Fruit fly (Drosophila melanogaster): ENCODE results near the gene S.

S gene

dm6 chr2L:1066330-1066729 is 11.3 kb downstream of the S start:
- TF ChIP-seq CG42726 (GFP tag; IDR thresholded peaks at IDR 0.05; ENCODE audit: partially characterized antibody): no peak
- TF ChIP-seq lov (optimal IDR thresholded peaks at IDR 0.05): no peak
- TF ChIP-seq lov (GFP tag; IDR thresholded peaks at IDR 0.05): no peak
- peak; percentile 45 for TF ChIP-seq D (optimal IDR thresholded peaks at IDR 0.05)
- TF ChIP-seq D (GFP tag; optimal IDR thresholded peaks at IDR 0.05): no peak
- no peak for TF ChIP-seq CG4282 (GFP tag; optimal IDR thresholded peaks at IDR 0.05)
- TF ChIP-seq tll (GFP tag; optimal IDR thresholded peaks at IDR 0.05): peak in 1 of 2 experiments; percentile 75
- TF ChIP-seq CG43689 (GFP tag; IDR thresholded peaks at IDR 0.05): no peak
- TF ChIP-seq CG17802 (tag; optimal IDR thresholded peaks at IDR 0.05): no peak
- TF ChIP-seq CG12071 (GFP tag; optimal IDR thresholded peaks at IDR 0.05): no peak
- peak; percentile 39 for TF ChIP-seq zen (tag; optimal IDR thresholded peaks at IDR 0.05)
- peak; percentile 26 for TF ChIP-seq twi (tag; optimal IDR thresholded peaks at IDR 0.05)
- TF ChIP-seq Neu2 (GFP tag; optimal IDR thresholded peaks at IDR 0.05; ENCODE audit: borderline replicate concordance): no peak
- TF ChIP-seq CG15479 (GFP tag; optimal IDR thresholded peaks at IDR 0.05): peak; percentile 61
- TF ChIP-seq CG7745 (tag; optimal IDR thresholded peaks at IDR 0.05): no peak
- no peak for TF ChIP-seq hb (GFP tag; IDR thresholded peaks at IDR 0.05; ENCODE audit: partially characterized antibody)
- no peak for TF ChIP-seq gfzf (GFP tag; optimal IDR thresholded peaks at IDR 0.05)
- TF ChIP-seq CG12391 (tag; optimal IDR thresholded peaks at IDR 0.05): no peak
- TF ChIP-seq CG5953 (GFP tag; IDR thresholded peaks at IDR 0.05): no peak

- TF ChIP-seq CG10366 (GFP tag; IDR thresholded peaks at IDR 0.05) (peak; percentile 37), C15 (GFP tag; IDR thresholded peaks at IDR 0.05) (no peak), Spps (tag; optimal IDR thresholded peaks at IDR 0.05) (no peak), cato (GFP tag; optimal IDR thresholded peaks at IDR 0.05; ENCODE audit: borderline replicate concordance) (no peak), CG12659 (GFP tag; optimal IDR thresholded peaks at IDR 0.05) (no peak), nerfin-2 (GFP tag; IDR thresholded peaks at IDR 0.05; ENCODE audit: partially characterized antibody) (no peak), CG2712 (tag; optimal IDR thresholded peaks at IDR 0.05) (peak; percentile 20), Elba2 (GFP tag; optimal IDR thresholded peaks at IDR 0.05) (no peak), CG2199 (GFP tag; IDR thresholded peaks at IDR 0.05) (0 out of 3 replicates have a peak, but pooled peaks have one; percentile 8), bigmax (GFP tag; optimal IDR thresholded peaks at IDR 0.05) (no peak), Awh (GFP tag; IDR thresholded peaks at IDR 0.05) (no peak), row (GFP tag; IDR thresholded peaks at IDR 0.05) (peak; percentile 53), CG1603 (tag; optimal IDR thresholded peaks at IDR 0.05) (peak; percentile 64), Drgx (GFP tag; IDR thresholded peaks at IDR 0.05) (peak; percentile 62), pnt (GFP tag; optimal IDR thresholded peaks at IDR 0.05) (no peak), Doc2 (GFP tag; IDR thresholded peaks at IDR 0.05) (no peak), ATbp (GFP tag; optimal IDR thresholded peaks at IDR 0.05) (no peak), CG9932 (GFP tag; IDR thresholded peaks at IDR 0.05) (no peak), bsh (GFP tag; optimal IDR thresholded peaks at IDR 0.05) (peak; percentile 30 to 75), Dbx (GFP tag; IDR thresholded peaks at IDR 0.05) (no peak), CG12744 (GFP tag; optimal IDR thresholded peaks at IDR 0.05) (no peak), dysf (GFP tag; IDR thresholded peaks at IDR 0.05) (0 out of 3 replicates have a peak, but pooled peaks have one; percentile 32), D (optimal IDR thresholded peaks at IDR 0.05) (no peak), D (GFP tag; optimal IDR thresholded peaks at IDR 0.05) (no peak), lbe (GFP tag; optimal IDR thresholded peaks at IDR 0.05) (peak; percentile 45), Ada2b (GFP tag; IDR thresholded peaks at IDR 0.05) (0 out of 2 replicates have a peak, but pooled peaks have one; percentile 13), croc (GFP tag; conservative IDR thresholded peaks at IDR 0.05) (peak; percentile 49; the same call in 2 of the 3 replicates), nom (GFP tag; optimal IDR thresholded peaks at IDR 0.05) (peak; percentile 47), Xrp1 (GFP tag; IDR thresholded peaks at IDR 0.05) (peak; percentile 56; the same call in 1 of the 2 replicates), zf30C (GFP tag; optimal IDR thresholded peaks at IDR 0.05) (peak; percentile 20), CG10979 (tag; optimal IDR thresholded peaks at IDR 0.05) (peak; percentile 31), Optix (GFP tag; IDR thresholded peaks at IDR 0.05) (0 out of 3 replicates have a peak, but pooled peaks have one; percentile 20), Myb (GFP tag; optimal IDR thresholded peaks at IDR 0.05) (no peak)
These were observed 12.6 kb downstream of the S start for dm6 chr2L:1065038-1065437.
